Fruit fly (Drosophila melanogaster) Kc167 (cell line): ENCODE measurements around the gene PQBP1.

Source experiments
- Sin3A ChIP-seq: fragments of >200 bp; optimal IDR thresholded peaks from 2 replicates; lab custom pipeline; 2018; ENCODE audit warnings: missing external identifiers
- h ChIP-seq: fragments of >200 bp; optimal IDR thresholded peaks from 3 replicates; lab custom pipeline; 2018; ENCODE audit warnings: missing external identifiers
- psq ChIP-seq: fragments of >200 bp; optimal IDR thresholded peaks from 2 replicates; lab custom pipeline; 2017; ENCODE audit warnings: missing external identifiers
- ttk ChIP-seq: sonication (Bioruptor generic); optimal IDR thresholded peaks from 2 replicates; lab custom pipeline; 2017; ENCODE audit warnings: missing external identifiers

DNA sequence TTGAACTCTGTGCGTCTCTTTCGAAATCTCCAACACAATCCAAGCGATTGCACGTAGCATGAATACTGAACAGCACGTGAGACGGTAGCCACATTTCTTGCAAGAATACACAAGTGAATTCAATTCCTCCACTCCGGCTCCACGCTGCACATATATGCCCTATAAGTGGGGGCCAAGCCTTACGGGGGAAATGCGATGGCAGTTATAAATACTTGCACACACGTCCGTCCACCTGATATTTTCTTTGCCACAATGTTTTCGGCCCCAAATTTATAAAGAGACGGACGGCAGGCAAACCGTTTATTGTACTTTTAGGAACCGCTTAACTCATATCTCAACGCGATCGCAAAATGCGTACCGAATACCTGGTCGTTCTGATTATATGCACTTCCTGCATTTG, 19.6 kb upstream of the PQBP1 start, which contains the start of gene CG11786:
- TF ChIP-seq ttk (no peak), h (lab: Kevin White, UChicago) (no peak), psq (lab: Kevin White, UChicago) (no peak), Sin3A (lab: Kevin White, UChicago) (no peak)
